Worm (Caenorhabditis elegans): ENCODE results near the gene srab-26.

The srab-26 gene

DNA sequence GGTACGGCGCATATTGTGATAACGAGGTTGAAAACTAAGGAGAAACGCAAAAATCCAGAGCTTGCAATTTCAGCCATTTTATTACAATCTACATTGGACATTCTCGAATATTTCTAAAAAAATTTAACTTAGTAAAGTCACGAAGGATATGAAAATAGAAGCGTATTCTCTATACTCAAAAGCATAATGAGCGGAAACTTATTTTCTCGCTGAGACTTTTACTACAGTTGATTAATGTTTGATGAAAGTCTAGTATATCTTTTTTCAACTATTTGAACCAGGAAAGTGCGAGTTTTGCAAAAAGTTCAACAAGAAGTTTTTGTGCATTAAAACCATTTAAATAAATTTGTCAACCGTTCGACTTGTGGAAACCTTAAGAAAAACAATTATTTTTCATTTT lies 8.0 kb downstream of the srab-26 start, which contains the start of gene srab-18:
Gene srab-18 (minus strand): TSS at position 101 of the 400 bp plus-strand sequence.
- TF ChIP-seq blmp-1 (tag; optimal IDR thresholded peaks at IDR 0.05) (no peak), nhr-76 (tag; optimal IDR thresholded peaks at IDR 0.05) (no peak), pha-4 (tag; optimal IDR thresholded peaks at IDR 0.05) (no peak), nhr-12 (tag; optimal IDR thresholded peaks at IDR 0.05) (no peak), bed-3 (GFP tag; optimal IDR thresholded peaks at IDR 0.05) (no peak), mls-2 (tag; optimal IDR thresholded peaks at IDR 0.05) (no peak), sptf-1 (tag; optimal IDR thresholded peaks at IDR 0.05) (no peak), lin-32 (GFP tag; optimal IDR thresholded peaks at IDR 0.05) (no peak), nhr-2 (tag; optimal IDR thresholded peaks at IDR 0.05) (no peak), sem-2 (GFP tag; optimal IDR thresholded peaks at IDR 0.05) (no peak), nhr-28 (tag; optimal IDR thresholded peaks at IDR 0.05) (no peak), mep-1 (tag; optimal IDR thresholded peaks at IDR 0.05) (no peak), ces-1 (GFP tag; optimal IDR thresholded peaks at IDR 0.05) (no peak), M03D4.4 (tag; optimal IDR thresholded peaks at IDR 0.05) (no peak)

DNA sequence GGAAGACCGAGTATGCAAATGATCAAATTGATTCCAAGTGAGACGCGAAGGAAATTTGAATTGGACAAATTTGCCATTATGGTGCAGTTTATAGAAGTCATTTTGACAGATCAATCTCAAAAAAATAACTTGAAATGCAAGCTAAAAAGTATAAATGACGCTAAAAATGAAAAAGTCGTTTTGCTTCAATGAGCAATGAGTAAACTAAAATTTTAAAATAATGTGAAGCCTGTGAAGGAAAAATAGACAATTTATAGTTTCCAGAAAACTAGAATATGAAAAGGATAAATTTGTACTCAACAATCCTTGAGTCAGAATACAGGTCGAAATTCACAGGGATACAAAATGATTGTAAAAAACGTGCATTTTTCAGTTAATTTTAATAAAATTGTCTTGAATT lies 11.0 kb downstream of the srab-26 start, which contains the start of gene srab-17:
Gene srab-17 (minus strand): TSS at position 101 of the 400 bp plus-strand sequence.
- TF ChIP-seq ces-1 (GFP tag; optimal IDR thresholded peaks at IDR 0.05) (no peak), drap-1 (GFP tag; optimal IDR thresholded peaks at IDR 0.05) (no peak), ceh-83 (GFP tag; optimal IDR thresholded peaks at IDR 0.05) (no peak), ham-2 (GFP tag; optimal IDR thresholded peaks at IDR 0.05) (no peak)

ce11 chrV:9860337-9860736 lies 19.0 kb downstream of the srab-26 start:
- TF ChIP-seq sem-2 (GFP tag; optimal IDR thresholded peaks at IDR 0.05) = no peak
- TF ChIP-seq elt-3 (tag; optimal IDR thresholded peaks at IDR 0.05) = no peak
- TF ChIP-seq lsy-2 (tag; optimal IDR thresholded peaks at IDR 0.05) = peak; percentile 67
- TF ChIP-seq ceh-83 (GFP tag; optimal IDR thresholded peaks at IDR 0.05) = no peak
- no peak for TF ChIP-seq mls-2 (tag; optimal IDR thresholded peaks at IDR 0.05)
- TF ChIP-seq drap-1 (GFP tag; optimal IDR thresholded peaks at IDR 0.05) = no peak

ce11 chrV:9859863-9860262 lies 19.4 kb downstream of the srab-26 start, which contains the start of gene lsy-12:
Gene lsy-12 (minus strand): TSS chrV:9859963.
- TF ChIP-seq elt-3 (tag; optimal IDR thresholded peaks at IDR 0.05) (no peak), snpc-4 (tag; optimal IDR thresholded peaks at IDR 0.05) (no peak), mab-5 (tag; optimal IDR thresholded peaks at IDR 0.05) (no peak), elt-1 (tag; optimal IDR thresholded peaks at IDR 0.05; ENCODE audit: borderline replicate concordance, insufficient read depth) (no peak), ces-1 (GFP tag; optimal IDR thresholded peaks at IDR 0.05) (no peak), nhr-12 (tag; optimal IDR thresholded peaks at IDR 0.05) (no peak)

- TF ChIP-seq ces-1 (GFP tag; optimal IDR thresholded peaks at IDR 0.05) (no peak), sptf-1 (tag; optimal IDR thresholded peaks at IDR 0.05) (no peak), ham-2 (GFP tag; optimal IDR thresholded peaks at IDR 0.05) (no peak), lsy-2 (tag; optimal IDR thresholded peaks at IDR 0.05) (no peak), hlh-1 (tag; optimal IDR thresholded peaks at IDR 0.05) (no peak)
Measured at ce11 chrV:9856978-9857377, 22.3 kb downstream of the srab-26 start.

- TF ChIP-seq ceh-39 (tag; optimal IDR thresholded peaks at IDR 0.05) (peak; percentile 49), mls-2 (tag; optimal IDR thresholded peaks at IDR 0.05) (peak; percentile 12), nhr-12 (tag; optimal IDR thresholded peaks at IDR 0.05) (no peak), elt-1 (tag; optimal IDR thresholded peaks at IDR 0.05; ENCODE audit: borderline replicate concordance, insufficient read depth) (no peak), nhr-28 (tag; optimal IDR thresholded peaks at IDR 0.05) (no peak), blmp-1 (tag; optimal IDR thresholded peaks at IDR 0.05) (no peak), hlh-1 (tag; optimal IDR thresholded peaks at IDR 0.05) (no peak), unc-39 (tag; optimal IDR thresholded peaks at IDR 0.05) (no peak), unc-62 (GFP tag; optimal IDR thresholded peaks at IDR 0.05) (no peak), M03D4.4 (tag; optimal IDR thresholded peaks at IDR 0.05) (peak; percentile 19), drap-1 (GFP tag; optimal IDR thresholded peaks at IDR 0.05) (no peak), sptf-1 (tag; optimal IDR thresholded peaks at IDR 0.05) (no peak), nhr-76 (tag; optimal IDR thresholded peaks at IDR 0.05) (no peak), lin-13 (tag; optimal IDR thresholded peaks at IDR 0.05) (no peak), ces-1 (GFP tag; optimal IDR thresholded peaks at IDR 0.05) (peak; percentile 26), elt-3 (tag; optimal IDR thresholded peaks at IDR 0.05) (no peak), mab-5 (tag; optimal IDR thresholded peaks at IDR 0.05) (no peak), nhr-2 (tag; optimal IDR thresholded peaks at IDR 0.05) (no peak), lin-32 (GFP tag; optimal IDR thresholded peaks at IDR 0.05) (no peak), pha-4 (tag; optimal IDR thresholded peaks at IDR 0.05) (no peak), ceh-43 (GFP tag; optimal IDR thresholded peaks at IDR 0.05) (no peak), tbx-8 (GFP tag; optimal IDR thresholded peaks at IDR 0.05) (no peak), cnd-1 (tag; optimal IDR thresholded peaks at IDR 0.05) (no peak), ztf-11 (tag; optimal IDR thresholded peaks at IDR 0.05) (no peak), snpc-4 (tag; optimal IDR thresholded peaks at IDR 0.05) (no peak), ceh-83 (GFP tag; optimal IDR thresholded peaks at IDR 0.05) (no peak), mep-1 (tag; optimal IDR thresholded peaks at IDR 0.05) (peak; percentile 2), ham-2 (GFP tag; optimal IDR thresholded peaks at IDR 0.05) (no peak), lsy-2 (tag; optimal IDR thresholded peaks at IDR 0.05) (peak; percentile 19), unc-120 (tag; optimal IDR thresholded peaks at IDR 0.05; ENCODE audit: poor library complexity, severe bottlenecking) (no peak), sem-2 (GFP tag; optimal IDR thresholded peaks at IDR 0.05) (no peak), zip-8 (tag; optimal IDR thresholded peaks at IDR 0.05) (no peak), nhr-237 (tag; optimal IDR thresholded peaks at IDR 0.05) (no peak)
Measured at ce11 chrV:9855920-9856852, 23.1 kb downstream of the srab-26 start.

Measured in whole organism, mixed stage, embryonic.